Fruit fly (Drosophila melanogaster): ENCODE measurements around the gene CG18641.

DNA sequence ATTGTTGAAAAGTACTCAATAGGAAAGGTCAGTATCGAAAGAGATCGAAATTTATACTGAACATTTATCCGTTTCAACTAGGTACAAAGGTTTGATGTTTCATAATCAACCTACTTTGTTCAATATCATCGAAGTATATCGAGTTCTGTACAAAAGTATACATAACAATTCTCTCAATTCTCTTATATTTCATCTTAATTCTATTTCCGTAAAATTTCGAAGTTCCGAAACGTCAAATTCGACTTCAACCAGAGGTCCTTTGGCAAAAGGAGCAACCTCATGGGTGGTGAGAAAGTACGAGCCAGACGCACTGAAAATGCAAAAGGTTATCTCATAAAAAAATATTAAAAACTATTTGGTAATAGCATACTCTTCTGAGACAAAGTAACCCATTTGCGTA lies 1.5 kb upstream of the CG18641 start, which contains the start of gene CG31948:
- TF ChIP-seq ash1 (GFP tag; optimal IDR thresholded peaks at IDR 0.05) (no peak), CG10654 (GFP tag; optimal IDR thresholded peaks at IDR 0.05) (no peak), crp (GFP tag; optimal IDR thresholded peaks at IDR 0.05) (no peak), Fer2 (tag; optimal IDR thresholded peaks at IDR 0.05) (no peak), CG33213 (GFP tag; optimal IDR thresholded peaks at IDR 0.05) (no peak), CG7963 (GFP tag; IDR thresholded peaks at IDR 0.05; ENCODE audit: partially characterized antibody) (no peak), ems (GFP tag; optimal IDR thresholded peaks at IDR 0.05) (no peak)

Measured in whole organism, embryonic.